Worm (Caenorhabditis elegans) whole organism, L2 larva: ENCODE data around the gene asm-3.

Source experiments
- C34F6.9 ChIP-seq: fragments of 150-350 bp; optimal IDR thresholded peaks from 2 replicates; lab custom pipeline; 2014; ENCODE audit warnings: missing biosample characterization, missing genetic modification characterization
- ZK546.5 ChIP-seq: sonication (generic microtip); optimal IDR thresholded peaks from 2 replicates; lab custom pipeline; 2017; ENCODE audit warnings: missing biosample characterization, missing genetic modification characterization
- alr-1 ChIP-seq: fragments of 150-350 bp; optimal IDR thresholded peaks from 2 replicates; lab custom pipeline; 2014; ENCODE audit warnings: missing biosample characterization, missing genetic modification characterization
- aly-2 ChIP-seq: fragments of 150-350 bp; optimal IDR thresholded peaks from 2 replicates; lab custom pipeline; 2014; ENCODE audit warnings: missing biosample characterization, missing genetic modification characterization
- ama-1 ChIP-seq: fragments of 150-350 bp; optimal IDR thresholded peaks from 2 replicates; lab custom pipeline; 2018; ENCODE audit warnings: inconsistent platforms
- blmp-1 ChIP-seq: sonication (generic microtip); optimal IDR thresholded peaks from 2 replicates; lab custom pipeline; 2017; ENCODE audit warnings: missing genetic modification characterization, mild to moderate bottlenecking, missing compliant biosample characterization, antibody characterized with exemption, moderate library complexity; ENCODE audit not compliant: insufficient read depth
- ceh-16 ChIP-seq: fragments of 150-350 bp; optimal IDR thresholded peaks from 2 replicates; lab custom pipeline; 2014; ENCODE audit warnings: missing biosample characterization, missing genetic modification characterization
- ceh-82 ChIP-seq: fragments of 150-350 bp; optimal IDR thresholded peaks from 2 replicates; lab custom pipeline; 2014; ENCODE audit warnings: missing biosample characterization, missing genetic modification characterization
- crh-2 ChIP-seq: sonication (generic microtip); optimal IDR thresholded peaks from 2 replicates; lab custom pipeline; 2017; ENCODE audit warnings: missing biosample characterization, missing genetic modification characterization
- elt-3 ChIP-seq: sonication (generic microtip); optimal IDR thresholded peaks from 2 replicates; lab custom pipeline; 2017; ENCODE audit warnings: missing biosample characterization, missing genetic modification characterization
- fos-1 ChIP-seq: fragments of 150-350 bp; optimal IDR thresholded peaks from 2 replicates; lab custom pipeline; 2014; ENCODE audit warnings: missing biosample characterization, missing genetic modification characterization
- gmeb-1 ChIP-seq: fragments of 150-350 bp; optimal IDR thresholded peaks from 2 replicates; lab custom pipeline; 2014; ENCODE audit warnings: missing biosample characterization, missing genetic modification characterization
- lin-39 ChIP-seq: fragments of 150-350 bp; optimal IDR thresholded peaks from 2 replicates; lab custom pipeline; 2014; ENCODE audit warnings: missing biosample characterization, missing genetic modification reagents, missing genetic modification characterization
- lsy-2 ChIP-seq, 2 experiments: fragments of 150-350 bp in 1 of 2; sonication (generic microtip) in 1 of 2; optimal IDR thresholded peaks; 2 replicates each; lab custom pipeline; 2014 to 2017; ENCODE audit warnings: missing biosample characterization in 2 of 2, missing genetic modification characterization in 2 of 2
- mab-5 ChIP-seq: fragments of 150-350 bp; optimal IDR thresholded peaks from 2 replicates; lab custom pipeline; 2014; ENCODE audit warnings: missing biosample characterization, missing genetic modification characterization
- mbf-1 ChIP-seq: sonication (generic microtip); optimal IDR thresholded peaks from 2 replicates; lab custom pipeline; 2017; ENCODE audit warnings: missing biosample characterization, missing genetic modification characterization
- mdl-1 ChIP-seq, 2 experiments: fragments of 150-350 bp in 1 of 2; sonication (generic microtip) in 1 of 2; optimal IDR thresholded peaks; 2 replicates each; lab custom pipeline; 2017; ENCODE audit warnings: missing biosample characterization in 2 of 2, missing genetic modification characterization in 2 of 2
- nhr-10 ChIP-seq: sonication (generic microtip); optimal IDR thresholded peaks from 2 replicates; lab custom pipeline; 2017; ENCODE audit warnings: missing biosample characterization, missing genetic modification characterization
- nhr-11 ChIP-seq: fragments of 150-350 bp; optimal IDR thresholded peaks from 2 replicates; lab custom pipeline; 2014; ENCODE audit warnings: missing biosample characterization, missing genetic modification characterization
- nhr-12 ChIP-seq: fragments of 150-350 bp; optimal IDR thresholded peaks from 2 replicates; lab custom pipeline; 2014; ENCODE audit warnings: missing biosample characterization, missing genetic modification characterization
- nhr-129 ChIP-seq: fragments of 150-350 bp; optimal IDR thresholded peaks from 2 replicates; lab custom pipeline; 2014; ENCODE audit warnings: missing biosample characterization, missing genetic modification characterization
- nhr-237 ChIP-seq: fragments of 150-350 bp; optimal IDR thresholded peaks from 2 replicates; lab custom pipeline; 2014; ENCODE audit warnings: missing biosample characterization, missing genetic modification characterization
- nhr-6 ChIP-seq: fragments of 150-350 bp; optimal IDR thresholded peaks from 2 replicates; lab custom pipeline; 2014; ENCODE audit warnings: missing biosample characterization, missing genetic modification characterization
- sem-4 ChIP-seq: fragments of 150-350 bp; optimal IDR thresholded peaks from 2 replicates; lab custom pipeline; 2014; ENCODE audit warnings: missing biosample characterization, missing genetic modification reagents, missing genetic modification characterization
- skn-1 ChIP-seq: sonication (generic microtip); optimal IDR thresholded peaks from 2 replicates; lab custom pipeline; 2017; ENCODE audit warnings: missing biosample characterization, missing genetic modification characterization
- snpc-4 ChIP-seq: fragments of 150-350 bp; optimal IDR thresholded peaks from 2 replicates; lab custom pipeline; 2014; ENCODE audit warnings: missing biosample characterization, missing genetic modification characterization
- unc-62 ChIP-seq: fragments of 150-350 bp; optimal IDR thresholded peaks from 2 replicates; lab custom pipeline; 2014; ENCODE audit warnings: missing biosample characterization, missing genetic modification reagents, missing genetic modification characterization
- ztf-4 ChIP-seq: fragments of 150-350 bp; optimal IDR thresholded peaks from 2 replicates; lab custom pipeline; 2014; ENCODE audit warnings: missing biosample characterization, missing genetic modification characterization

Gene asm-3

ce11 chrIV:484004-484403 lies 39.6 kb downstream of the asm-3 start:
- TF ChIP-seq sem-4: no peak
- TF ChIP-seq C34F6.9 (tag; lab: Kevin White, UChicago): no peak
- TF ChIP-seq nhr-11 (tag; lab: Kevin White, UChicago): no peak
- no peak for TF ChIP-seq aly-2 (tag; lab: Kevin White, UChicago)
- no peak for TF ChIP-seq lsy-2 (tag; optimal IDR thresholded peaks at IDR 0.05; lab: Kevin White, UChicago)
- TF ChIP-seq nhr-10: no peak
- TF ChIP-seq snpc-4 (tag; lab: Kevin White, UChicago): no peak
- TF ChIP-seq alr-1 (tag; lab: Kevin White, UChicago): no peak
- TF ChIP-seq mab-5: no peak
- no peak for TF ChIP-seq ceh-82 (tag; lab: Kevin White, UChicago)
- TF ChIP-seq nhr-129: no peak
- TF ChIP-seq crh-2 (tag; lab: Kevin White, UChicago): no peak
- no peak for TF ChIP-seq mbf-1 (tag; lab: Kevin White, UChicago)
- no peak for TF ChIP-seq gmeb-1 (tag; lab: Kevin White, UChicago)
- TF ChIP-seq nhr-12 (tag; lab: Kevin White, UChicago): no peak
- TF ChIP-seq ztf-4 (tag; lab: Kevin White, UChicago): no peak
- no peak for TF ChIP-seq nhr-6 (tag; lab: Kevin White, UChicago)
- TF ChIP-seq unc-62 (GFP tag; lab: Kevin White, UChicago): no peak
- no peak for TF ChIP-seq lin-39 (tag; lab: Kevin White, UChicago)
- no peak for TF ChIP-seq blmp-1
- TF ChIP-seq, all 48 proteins: peak for 0

DNA sequence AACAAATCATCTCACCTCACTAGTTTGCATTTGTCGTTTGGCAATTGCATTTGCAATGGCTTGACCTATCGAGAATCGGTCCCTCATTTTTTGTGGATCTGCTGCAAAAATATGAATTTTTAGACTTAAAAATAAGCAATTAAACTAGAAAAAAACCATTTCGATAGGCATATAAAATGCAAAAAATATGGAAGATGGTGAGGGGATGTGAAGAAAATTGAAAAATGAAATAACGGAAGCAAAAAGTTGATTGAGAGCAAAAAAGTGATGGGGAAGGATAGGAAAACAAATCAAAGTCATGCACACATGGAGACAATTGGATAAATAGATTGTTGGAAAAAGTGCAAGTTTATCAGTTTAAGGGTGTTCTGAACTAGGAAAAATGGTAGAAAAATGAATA lies 42.5 kb downstream of the asm-3 start, which contains the start of gene npr-37:
TSS of gene npr-37 (minus strand) at position 101 of the 400 bp plus-strand sequence.
- TF ChIP-seq skn-1 (tag; lab: Kevin White, UChicago) (no peak), ama-1 (no peak), elt-3 (no peak), nhr-237 (tag; lab: Kevin White, UChicago) (no peak), sem-4 (no peak), mab-5 (no peak), ZK546.5 (no peak), alr-1 (tag; lab: Kevin White, UChicago) (no peak), ceh-16 (tag; lab: Kevin White, UChicago) (no peak), mdl-1 (tag; optimal IDR thresholded peaks at IDR 0.05; lab: Kevin White, UChicago) (no peak), fos-1 (tag; lab: Kevin White, UChicago) (no peak)
